Worm (Caenorhabditis elegans) whole organism, young adult: ENCODE data around the gene mboa-7.

Source experiments
- ama-1 ChIP-seq, 3 experiments: fragments of 150-350 bp in 1 of 3; sonication (generic microtip) in 2 of 3; optimal IDR thresholded peaks; 2 replicates each; lab custom pipeline; 2014 to 2018; ENCODE audit warnings: missing biosample characterization in 2 of 3, missing genetic modification characterization in 2 of 3, missing genetic modification reagents in 2 of 3
- dox-1 ChIP-seq: fragments of 200-800 bp; sonication (Bioruptor generic); IDR thresholded peaks from 2 replicates; pipeline ENCODE4 v1.3.6; 2022; ENCODE audit warnings: missing genetic modification reagents, missing genetic modification characterization, missing compliant biosample characterization
- efl-1 ChIP-seq: fragments of 150-350 bp; optimal IDR thresholded peaks from 2 replicates; lab custom pipeline; 2014; ENCODE audit warnings: missing biosample characterization, missing genetic modification reagents, missing genetic modification characterization
- lag-1 ChIP-seq: fragments of 200-800 bp; sonication (Bioruptor generic); IDR thresholded peaks from 2 replicates; pipeline ENCODE4 v1.3.6; 2022; ENCODE audit warnings: missing genetic modification reagents, missing genetic modification characterization, missing compliant biosample characterization

DNA sequence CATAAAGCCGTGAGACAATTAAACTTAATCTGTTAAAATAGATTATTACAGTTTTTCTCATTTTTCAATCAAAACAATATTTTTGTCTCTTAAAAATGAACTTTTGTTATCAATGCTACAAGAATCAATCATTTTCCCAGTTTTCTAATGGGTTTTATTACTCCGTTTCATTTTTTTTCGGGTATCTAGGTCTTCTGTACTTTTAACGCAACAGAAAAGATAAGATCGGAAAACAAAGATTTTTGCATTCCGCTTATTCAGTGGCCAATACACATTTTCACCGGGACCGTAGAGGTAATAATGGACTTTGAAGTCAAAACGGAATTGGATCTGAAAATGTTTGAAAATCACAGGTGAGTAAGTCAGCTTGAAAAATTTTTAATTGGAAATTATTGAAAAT lies 35.6 kb downstream of the mboa-7 start, which contains the start of gene C33D3.4:
- TF ChIP-seq lag-1, result no peak
- no peak for TF ChIP-seq ama-1 (optimal IDR thresholded peaks at IDR 0.05; lab: Kevin White, UChicago)
- TF ChIP-seq ama-1 (GFP tag; optimal IDR thresholded peaks at IDR 0.05; lab: Kevin White, UChicago), result no peak
- TF ChIP-seq efl-1 (GFP tag; lab: Kevin White, UChicago), result no peak
- no peak for TF ChIP-seq dox-1
